Fruit fly (Drosophila melanogaster) whole organism, pupa: ENCODE results near the gene NELF-B.

Experiments used
- CG32121 ChIP-seq: fragments of 200-800 bp; sonication (Bioruptor generic); IDR thresholded peaks from 2 replicates; pipeline ENCODE4 v1.3.6; 2022; ENCODE audit warnings: missing biosample characterization, missing genetic modification characterization
- CG4496 ChIP-seq: fragments of 200-800 bp; sonication (Bioruptor generic); IDR thresholded peaks from 3 replicates; pipeline ENCODE4 v1.3.6; 2022; ENCODE audit warnings: missing biosample characterization, missing genetic modification characterization
- EcR ChIP-seq: fragments of 200-800 bp; sonication (Bioruptor generic); optimal IDR thresholded peaks from 3 replicates; lab custom pipeline; 2019; ENCODE audit warnings: missing biosample characterization, missing genetic modification characterization, mild to moderate bottlenecking, moderate library complexity, missing genetic modification reagents
- gl ChIP-seq: fragments of 200-800 bp; sonication (Bioruptor generic); optimal IDR thresholded peaks from 2 replicates; lab custom pipeline; 2018; ENCODE audit warnings: missing biosample characterization, mild to moderate bottlenecking, missing genetic modification characterization

DNA sequence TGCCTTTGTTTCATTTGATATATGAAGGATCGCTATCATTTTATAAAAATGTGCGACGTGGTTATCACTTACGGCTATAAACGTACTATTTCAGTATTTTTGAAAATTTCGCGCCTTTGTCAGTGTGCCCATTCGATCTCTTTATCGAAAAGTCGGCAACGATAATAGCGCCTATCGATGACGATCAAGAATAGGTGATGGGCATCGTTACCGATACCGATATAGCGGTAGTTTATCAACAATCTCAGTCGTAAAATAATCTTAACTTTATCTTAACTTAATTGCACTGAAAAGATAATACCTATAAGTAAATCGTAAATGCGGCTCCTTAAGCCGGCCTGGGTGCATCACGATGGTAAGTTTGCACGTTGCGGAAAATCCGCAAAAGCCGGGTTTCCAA, 6.3 kb downstream of the NELF-B start, which contains the start of gene Hira:
- no peak for TF ChIP-seq CG4496 (GFP tag; lab: Robert Waterston, UW)
- TF ChIP-seq gl (tag; lab: Kevin White, UChicago) = no peak
- TF ChIP-seq EcR (GFP tag; lab: Kevin White, UChicago) = no peak
- no peak for TF ChIP-seq CG32121 (GFP tag; lab: Robert Waterston, UW)
